Fruit fly (Drosophila melanogaster) whole organism, embryonic: ENCODE data around the gene CG2187.

Experiments
- Adf1 ChIP-seq: fragments of 200-800 bp; sonication (Bioruptor generic); IDR thresholded peaks from 2 replicates; pipeline ENCODE4 v1.3.6; 2022; ENCODE audit warnings: missing biosample characterization, missing genetic modification characterization
- Aef1 ChIP-seq: fragments of 200-800 bp; sonication (Bioruptor generic); IDR thresholded peaks from 3 replicates; pipeline ENCODE4 v1.3.6; 2022; ENCODE audit warnings: missing biosample characterization, missing genetic modification characterization
- B-H2 ChIP-seq: fragments of 200-800 bp; sonication (Bioruptor generic); optimal IDR thresholded peaks from 2 replicates; lab custom pipeline; 2018; ENCODE audit warnings: missing biosample characterization, mild to moderate bottlenecking, missing genetic modification characterization
- BEAF-32 ChIP-seq: fragments of 200-800 bp; sonication (Bioruptor generic); optimal IDR thresholded peaks from 3 replicates; lab custom pipeline; 2017; ENCODE audit warnings: missing biosample characterization, missing genetic modification characterization, mild to moderate bottlenecking, moderate library complexity, missing genetic modification reagents
- CG10431 ChIP-seq: fragments of 200-800 bp; sonication (Bioruptor generic); optimal IDR thresholded peaks from 3 replicates; lab custom pipeline; 2018; ENCODE audit warnings: missing biosample characterization, mild to moderate bottlenecking, missing genetic modification characterization
- CG12071 ChIP-seq: fragments of 200-800 bp; sonication (Bioruptor generic); optimal IDR thresholded peaks from 3 replicates; lab custom pipeline; 2018; ENCODE audit warnings: missing biosample characterization, mild to moderate bottlenecking, missing genetic modification characterization
- CG15479 ChIP-seq: fragments of 200-800 bp; sonication (Bioruptor generic); optimal IDR thresholded peaks from 3 replicates; lab custom pipeline; 2019; ENCODE audit warnings: missing biosample characterization, mild to moderate bottlenecking, missing genetic modification characterization, moderate library complexity
- CG1647 ChIP-seq: fragments of 200-800 bp; sonication (Bioruptor generic); optimal IDR thresholded peaks from 3 replicates; lab custom pipeline; 2016; ENCODE audit warnings: missing biosample characterization, missing genetic modification characterization
- CG16779 ChIP-seq: fragments of 200-800 bp; sonication (Bioruptor generic); IDR thresholded peaks from 2 replicates; pipeline ENCODE4 v1.3.6; 2022; ENCODE audit warnings: missing biosample characterization, missing genetic modification characterization
- CG16813 ChIP-seq: fragments of 200-800 bp; sonication (Bioruptor generic); IDR thresholded peaks from 3 replicates; pipeline ENCODE4 v1.3.6; 2022; ENCODE audit warnings: missing biosample characterization, missing genetic modification characterization; ENCODE audit not compliant: partially characterized antibody
- CG17186 ChIP-seq: fragments of 200-800 bp; sonication (Bioruptor generic); optimal IDR thresholded peaks from 3 replicates; lab custom pipeline; 2017; ENCODE audit warnings: missing biosample characterization, missing genetic modification reagents, missing genetic modification characterization
- CG17568 ChIP-seq: fragments of 200-800 bp; sonication (Bioruptor generic); optimal IDR thresholded peaks from 2 replicates; lab custom pipeline; 2018; ENCODE audit warnings: missing biosample characterization, mild to moderate bottlenecking, missing genetic modification characterization, moderate library complexity
- CG1792 ChIP-seq: fragments of 200-800 bp; sonication (Bioruptor generic); optimal IDR thresholded peaks from 2 replicates; lab custom pipeline; 2016; ENCODE audit warnings: missing biosample characterization, missing genetic modification characterization
- CG2889 ChIP-seq: fragments of 200-800 bp; sonication (Bioruptor generic); IDR thresholded peaks from 3 replicates; pipeline ENCODE4 v1.3.6; 2022; ENCODE audit warnings: missing biosample characterization, missing genetic modification characterization
- CG31441 ChIP-seq: fragments of 200-800 bp; sonication (Bioruptor generic); IDR thresholded peaks from 2 replicates; pipeline ENCODE4 v1.3.6; 2022; ENCODE audit warnings: missing biosample characterization, missing genetic modification characterization
- CG32767 ChIP-seq: fragments of 200-800 bp; sonication (Bioruptor generic); IDR thresholded peaks from 2 replicates; pipeline ENCODE4 v1.3.6; 2022; ENCODE audit warnings: missing biosample characterization, missing genetic modification characterization
- CG4360 ChIP-seq: fragments of 200-800 bp; sonication (Bioruptor generic); IDR thresholded peaks from 2 replicates; pipeline ENCODE4 v1.3.6; 2022; ENCODE audit warnings: missing biosample characterization, missing genetic modification characterization
- CG7556 ChIP-seq: fragments of 200-800 bp; sonication (Bioruptor generic); optimal IDR thresholded peaks from 2 replicates; lab custom pipeline; 2017; ENCODE audit warnings: missing biosample characterization, mild to moderate bottlenecking, missing genetic modification characterization
- CG8290 ChIP-seq, 3 experiments: fragments of 200-800 bp; sonication (Bioruptor generic); optimal IDR thresholded peaks; 2 replicates each; lab custom pipeline; 2016 to 2019; ENCODE audit warnings: missing biosample characterization in 3 of 3, missing genetic modification characterization in 3 of 3, mild to moderate bottlenecking in 2 of 3, moderate library complexity in 1 of 3
- Deaf1 ChIP-seq: fragments of 200-800 bp; optimal IDR thresholded peaks from 3 replicates; lab custom pipeline; 2019; ENCODE audit warnings: missing biosample characterization, mild to moderate bottlenecking, missing genetic modification characterization, moderate library complexity
- Fer2 ChIP-seq: fragments of 200-800 bp; sonication (Bioruptor generic); optimal IDR thresholded peaks from 2 replicates; lab custom pipeline; 2018; ENCODE audit warnings: missing biosample characterization, mild to moderate bottlenecking, missing genetic modification characterization, moderate library complexity
- H2.0 ChIP-seq: fragments of 200-800 bp; sonication (Bioruptor generic); IDR thresholded peaks from 2 replicates; pipeline ENCODE4 v1.3.6; 2022; ENCODE audit warnings: missing biosample characterization, missing genetic modification characterization
- HmgZ ChIP-seq: fragments of 200-800 bp; sonication (Bioruptor generic); optimal IDR thresholded peaks from 2 replicates; lab custom pipeline; 2018; ENCODE audit warnings: missing biosample characterization, mild to moderate bottlenecking, missing genetic modification characterization
- Hmx ChIP-seq: fragments of 200-800 bp; sonication (Bioruptor generic); optimal IDR thresholded peaks from 2 replicates; lab custom pipeline; 2016; ENCODE audit warnings: missing biosample characterization, missing genetic modification characterization
- NK7.1 ChIP-seq: fragments of 200-800 bp; sonication (Bioruptor generic); optimal IDR thresholded peaks from 3 replicates; lab custom pipeline; 2016; ENCODE audit warnings: missing biosample characterization, missing genetic modification characterization
- Nf-YA ChIP-seq: fragments of 200-800 bp; sonication (Bioruptor generic); IDR thresholded peaks from 2 replicates; pipeline ENCODE4 v1.3.6; 2022; ENCODE audit warnings: missing biosample characterization, missing genetic modification characterization
- NfI ChIP-seq: fragments of 200-800 bp; sonication (Bioruptor generic); optimal IDR thresholded peaks from 3 replicates; lab custom pipeline; 2018; ENCODE audit warnings: missing biosample characterization, mild to moderate bottlenecking, missing genetic modification characterization, moderate library complexity
- PHDP ChIP-seq: fragments of 200-800 bp; sonication (Bioruptor generic); optimal IDR thresholded peaks from 3 replicates; lab custom pipeline; 2018; ENCODE audit warnings: missing biosample characterization, mild to moderate bottlenecking, missing genetic modification characterization, moderate library complexity
- Side ChIP-seq: fragments of 200-800 bp; sonication (Bioruptor generic); optimal IDR thresholded peaks from 2 replicates; lab custom pipeline; 2016; ENCODE audit warnings: missing biosample characterization, missing genetic modification characterization
- Spps ChIP-seq: fragments of 200-800 bp; sonication (Bioruptor generic); optimal IDR thresholded peaks from 2 replicates; lab custom pipeline; 2018; ENCODE audit warnings: missing biosample characterization, mild to moderate bottlenecking, missing genetic modification characterization
- Stat92E ChIP-seq, 3 experiments: fragments of >200 bp in 2 of 3; fragments of 200-800 bp in 1 of 3; sonication (Bioruptor generic) in 1 of 3; optimal IDR thresholded peaks; 2 replicates each; lab custom pipeline; 2017 to 2019; ENCODE audit warnings: missing biosample characterization in 3 of 3, missing genetic modification characterization in 3 of 3, mild to moderate bottlenecking in 1 of 3, moderate library complexity in 1 of 3
- bigmax ChIP-seq: fragments of 200-800 bp; sonication (Bioruptor generic); optimal IDR thresholded peaks from 2 replicates; lab custom pipeline; 2018; ENCODE audit warnings: missing biosample characterization, mild to moderate bottlenecking, missing genetic modification characterization
- chinmo ChIP-seq: fragments of 200-800 bp; sonication (Bioruptor generic); IDR thresholded peaks from 4 replicates; pipeline ENCODE4 v1.3.6; 2022; ENCODE audit warnings: missing biosample characterization, missing genetic modification characterization; ENCODE audit not compliant: partially characterized antibody
- crp ChIP-seq, 2 experiments: fragments of 200-800 bp; sonication (Bioruptor generic); optimal IDR thresholded peaks; 2 replicates in 1 of 2; 3 replicates in 1 of 2; lab custom pipeline; 2017; ENCODE audit warnings: missing biosample characterization in 2 of 2, missing genetic modification characterization in 2 of 2, mild to moderate bottlenecking in 1 of 2, moderate library complexity in 1 of 2
- cwo ChIP-seq: fragments of 200-800 bp; sonication (Bioruptor generic); optimal IDR thresholded peaks from 3 replicates; lab custom pipeline; 2017; ENCODE audit warnings: missing biosample characterization, missing genetic modification characterization, mild to moderate bottlenecking, moderate library complexity, missing genetic modification reagents
- dmrt11E ChIP-seq: fragments of 200-800 bp; sonication (Bioruptor generic); optimal IDR thresholded peaks from 3 replicates; lab custom pipeline; 2018; ENCODE audit warnings: missing biosample characterization, mild to moderate bottlenecking, missing genetic modification characterization, moderate library complexity
- dmrt99B ChIP-seq: fragments of 200-800 bp; sonication (Bioruptor generic); optimal IDR thresholded peaks from 2 replicates; lab custom pipeline; 2018; ENCODE audit warnings: missing biosample characterization, mild to moderate bottlenecking, missing genetic modification characterization, moderate library complexity
- fd3F ChIP-seq: fragments of 200-800 bp; sonication (Bioruptor generic); optimal IDR thresholded peaks from 2 replicates; lab custom pipeline; 2018; ENCODE audit warnings: missing biosample characterization, mild to moderate bottlenecking, missing genetic modification characterization, moderate library complexity
- ftz-f1 ChIP-seq: fragments of 200-800 bp; sonication (Bioruptor generic); optimal IDR thresholded peaks from 2 replicates; lab custom pipeline; 2016; ENCODE audit warnings: missing biosample characterization, missing genetic modification characterization
- h ChIP-seq: fragments of >200 bp; optimal IDR thresholded peaks from 2 replicates; lab custom pipeline; 2017
- inv ChIP-seq: fragments of 200-800 bp; sonication (Bioruptor generic); IDR thresholded peaks from 2 replicates; pipeline ENCODE4 v1.3.6; 2022; ENCODE audit warnings: missing biosample characterization, missing genetic modification characterization; ENCODE audit not compliant: partially characterized antibody
- kah ChIP-seq: fragments of 200-800 bp; sonication (Bioruptor generic); optimal IDR thresholded peaks from 2 replicates; lab custom pipeline; 2018; ENCODE audit warnings: missing biosample characterization, mild to moderate bottlenecking, missing genetic modification characterization
- ken ChIP-seq: fragments of 200-800 bp; sonication (Bioruptor generic); IDR thresholded peaks from 3 replicates; pipeline ENCODE4 v1.3.6; 2022; ENCODE audit warnings: missing biosample characterization, missing genetic modification characterization
- pfk ChIP-seq: fragments of 200-800 bp; sonication (Bioruptor generic); optimal IDR thresholded peaks from 2 replicates; lab custom pipeline; 2018; ENCODE audit warnings: missing biosample characterization, mild to moderate bottlenecking, missing genetic modification characterization, moderate library complexity
- phol ChIP-seq: fragments of 200-800 bp; sonication (Bioruptor generic); optimal IDR thresholded peaks from 3 replicates; lab custom pipeline; 2018; ENCODE audit warnings: missing biosample characterization, mild to moderate bottlenecking, missing genetic modification characterization, moderate library complexity
- row ChIP-seq: fragments of 200-800 bp; sonication (Bioruptor generic); IDR thresholded peaks from 3 replicates; pipeline ENCODE4 v1.3.6; 2022; ENCODE audit warnings: missing biosample characterization, missing genetic modification characterization
- zen ChIP-seq: fragments of 200-800 bp; sonication (Bioruptor generic); optimal IDR thresholded peaks from 3 replicates; lab custom pipeline; 2018; ENCODE audit warnings: missing biosample characterization, mild to moderate bottlenecking, missing genetic modification characterization, moderate library complexity
- zfh2 ChIP-seq: fragments of 200-800 bp; sonication (Bioruptor generic); optimal IDR thresholded peaks from 2 replicates; lab custom pipeline; 2016; ENCODE audit warnings: missing biosample characterization, missing genetic modification characterization

CG2187 gene

DNA sequence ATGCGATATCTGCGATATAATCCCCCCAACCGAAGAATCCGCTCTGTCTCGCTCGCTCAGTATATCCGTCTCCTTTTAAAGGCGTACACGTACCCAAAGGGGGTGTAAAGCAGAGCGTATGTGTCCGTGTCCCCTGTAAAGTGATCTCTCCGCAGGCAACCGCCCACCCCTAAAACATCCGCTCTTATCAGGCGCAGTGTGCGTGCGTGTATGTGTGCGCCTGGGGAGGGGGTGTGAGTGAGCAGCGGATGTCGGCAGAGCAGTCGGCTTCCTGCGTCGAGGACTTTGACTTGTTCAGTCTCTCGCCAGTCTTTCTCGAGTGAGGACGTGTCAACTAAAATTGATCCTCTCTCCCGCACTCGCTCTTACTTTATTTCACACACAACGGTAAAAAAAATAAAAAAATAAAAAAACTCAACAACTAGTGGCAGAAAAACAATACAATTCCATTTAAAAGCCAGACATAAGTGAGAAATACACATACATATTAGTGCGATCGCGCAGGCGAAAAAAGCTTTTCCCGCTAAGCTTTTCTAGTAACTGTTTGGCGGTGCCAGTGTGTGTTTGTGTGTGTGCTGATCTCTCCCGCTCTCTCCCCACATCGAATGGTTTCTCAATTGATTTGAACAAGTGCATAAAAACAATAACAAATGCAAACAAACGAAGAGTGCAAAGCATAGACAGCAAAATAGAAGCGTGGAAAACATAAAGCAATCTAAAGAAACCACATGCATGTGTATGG, 32.8 kb downstream of the CG2187 start (continued):
- TF ChIP-seq CG8290 (GFP tag; optimal IDR thresholded peaks at IDR 0.05; lab: Kevin White, UChicago) (no peak), CG8290 (tag; optimal IDR thresholded peaks at IDR 0.05; lab: Kevin White, UChicago) (peak; percentile 9 to 34), Deaf1 (peak; percentile 48), CG1647 (GFP tag; lab: Kevin White, UChicago) (no peak), inv (no peak), H2.0 (no peak), BEAF-32 (GFP tag; lab: Kevin White, UChicago) (no peak), pfk (peak; percentile 10), PHDP (no peak), NK7.1 (no peak), phol (tag; lab: Kevin White, UChicago) (no peak), CG10431 (GFP tag; lab: Kevin White, UChicago) (no peak), CG17568 (no peak), dmrt99B (tag; lab: Kevin White, UChicago) (no peak), Nf-YA (no peak), CG1792 (GFP tag; lab: Kevin White, UChicago) (no peak), Adf1 (GFP tag; lab: Robert Waterston, UW) (peak; percentile 86), row (GFP tag; lab: Robert Waterston, UW) (no peak), h (no peak), cwo (GFP tag; lab: Kevin White, UChicago) (no peak), CG15479 (GFP tag; lab: Kevin White, UChicago) (no peak), NfI (GFP tag; lab: Kevin White, UChicago) (no peak), Stat92E (GFP tag; optimal IDR thresholded peaks at IDR 0.05; lab: Kevin White, UChicago) (no peak), CG16813 (GFP tag; lab: Robert Waterston, UW) (peak; percentile 37; the same call in 2 of the 3 replicates), kah (no peak), Fer2 (tag; lab: Kevin White, UChicago) (no peak), Spps (tag; lab: Kevin White, UChicago) (no peak), zen (tag; lab: Kevin White, UChicago) (no peak), CG16779 (0 out of 2 replicates have a peak, but pooled peaks have one; percentile 38), CG31441 (GFP tag; lab: Robert Waterston, UW) (0 out of 2 replicates have a peak, but pooled peaks have one; percentile 7), CG4360 (GFP tag; lab: Robert Waterston, UW) (peak; percentile 59; the same call in 1 of the 2 replicates), bigmax (GFP tag; lab: Kevin White, UChicago) (no peak), Aef1 (no peak), CG17186 (GFP tag; lab: Kevin White, UChicago) (no peak), CG2889 (GFP tag; lab: Robert Waterston, UW) (no peak), B-H2 (no peak), chinmo (GFP tag; lab: Robert Waterston, UW) (0 out of 4 replicates have a peak, but pooled peaks have one; percentile 55), ftz-f1 (GFP tag; lab: Kevin White, UChicago) (no peak), Side (GFP tag; lab: Kevin White, UChicago) (no peak), ken (GFP tag; lab: Robert Waterston, UW) (no peak), Hmx (no peak), CG12071 (GFP tag; lab: Kevin White, UChicago) (no peak), dmrt11E (tag; lab: Kevin White, UChicago) (no peak), HmgZ (no peak), crp (GFP tag; optimal IDR thresholded peaks at IDR 0.05; lab: Kevin White, UChicago) (no peak), fd3F (no peak), CG7556 (GFP tag; lab: Kevin White, UChicago) (no peak), CG32767 (GFP tag; lab: Robert Waterston, UW) (no peak), zfh2 (no peak)
